Fruit fly (Drosophila melanogaster) whole organism, wandering third instar larva: ENCODE measurements around the gene Pkc98E.

ENCODE experiments used
- CG32264 ChIP-seq: fragments of 200-800 bp; sonication (Bioruptor generic); optimal IDR thresholded peaks from 2 replicates; lab custom pipeline; 2016; ENCODE audit warnings: missing biosample characterization, missing genetic modification characterization
- CG9705 ChIP-seq: fragments of 200-800 bp; sonication (Bioruptor generic); optimal IDR thresholded peaks from 2 replicates; lab custom pipeline; 2018; ENCODE audit warnings: missing biosample characterization, mild to moderate bottlenecking, missing genetic modification characterization
- CrebA ChIP-seq: fragments of 200-800 bp; sonication (Bioruptor generic); optimal IDR thresholded peaks from 2 replicates; lab custom pipeline; 2016; ENCODE audit warnings: missing biosample characterization, mild to moderate bottlenecking, missing genetic modification characterization, borderline replicate concordance
- Dif ChIP-seq: fragments of 200-275, 200-300 bp; sonication (Bioruptor generic); optimal IDR thresholded peaks from 2 replicates; lab custom pipeline; 2018; ENCODE audit warnings: missing biosample characterization, missing genetic modification characterization; ENCODE audit not compliant: partially characterized antibody
- GATAd ChIP-seq: sonication (Bioruptor generic); optimal IDR thresholded peaks from 2 replicates; lab custom pipeline; 2016; ENCODE audit warnings: missing biosample characterization, missing genetic modification characterization
- HLH106 ChIP-seq: fragments of 200-800 bp; optimal IDR thresholded peaks from 3 replicates; lab custom pipeline; 2019; ENCODE audit warnings: missing biosample characterization, mild to moderate bottlenecking, missing genetic modification characterization, moderate library complexity
- Hnf4 ChIP-seq: fragments of 200-800 bp; sonication (Bioruptor generic); optimal IDR thresholded peaks from 2 replicates; lab custom pipeline; 2016; ENCODE audit warnings: missing biosample characterization, mild to moderate bottlenecking, missing genetic modification characterization
- Hr78 ChIP-seq: fragments of >200 bp; optimal IDR thresholded peaks from 2 replicates; lab custom pipeline; 2017; ENCODE audit warnings: missing biosample characterization, missing genetic modification characterization
- Hr83 ChIP-seq: fragments of 200-300 bp; sonication (Bioruptor generic); optimal IDR thresholded peaks from 2 replicates; lab custom pipeline; 2016; ENCODE audit warnings: missing biosample characterization, mild to moderate bottlenecking, missing genetic modification characterization, moderate library complexity; ENCODE audit not compliant: poor library complexity, severe bottlenecking
- Jra ChIP-seq: sonication (Bioruptor generic); optimal IDR thresholded peaks from 2 replicates; lab custom pipeline; 2016; ENCODE audit warnings: missing biosample characterization, missing genetic modification characterization
- Mio ChIP-seq: sonication (Bioruptor generic); optimal IDR thresholded peaks from 2 replicates; lab custom pipeline; 2016; ENCODE audit warnings: missing biosample characterization, missing genetic modification characterization
- Myc ChIP-seq: fragments of >200 bp; optimal IDR thresholded peaks from 2 replicates; lab custom pipeline; 2017
- N ChIP-seq: fragments of >200 bp; optimal IDR thresholded peaks from 2 replicates; lab custom pipeline; 2018; ENCODE audit warnings: missing biosample characterization, missing external identifiers, missing genetic modification characterization
- OdsH ChIP-seq: fragments of 200-800 bp; sonication (Bioruptor generic); optimal IDR thresholded peaks from 2 replicates; lab custom pipeline; 2016; ENCODE audit warnings: missing biosample characterization, mild to moderate bottlenecking, missing genetic modification characterization
- Rel ChIP-seq, 2 experiments: fragments of 200-800 bp; sonication (Bioruptor generic) in 1 of 2; optimal IDR thresholded peaks; 2 replicates in 1 of 2; 3 replicates in 1 of 2; lab custom pipeline; 2016 to 2019; ENCODE audit warnings: mild to moderate bottlenecking in 2 of 2, missing biosample characterization in 2 of 2, missing genetic modification characterization in 2 of 2, moderate library complexity in 1 of 2
- Sp1 ChIP-seq: fragments of 200-800 bp; sonication (Bioruptor generic); optimal IDR thresholded peaks from 3 replicates; lab custom pipeline; 2019; ENCODE audit warnings: missing biosample characterization, mild to moderate bottlenecking, missing genetic modification characterization, moderate library complexity
- Vsx2 ChIP-seq: fragments of 200-300, 225-300 bp; sonication (Bioruptor generic); optimal IDR thresholded peaks from 2 replicates; lab custom pipeline; 2018; ENCODE audit warnings: missing biosample characterization, missing genetic modification characterization; ENCODE audit not compliant: partially characterized antibody
- br ChIP-seq: fragments of 200-800 bp; sonication (Bioruptor generic); optimal IDR thresholded peaks from 2 replicates; lab custom pipeline; 2016; ENCODE audit warnings: missing biosample characterization, missing genetic modification characterization
- brk ChIP-seq: fragments of 200-800 bp; sonication (Bioruptor generic); optimal IDR thresholded peaks from 2 replicates; lab custom pipeline; 2016; ENCODE audit warnings: missing biosample characterization, mild to moderate bottlenecking, missing genetic modification characterization
- dl ChIP-seq, 2 experiments: fragments of 175-275, 200-275 bp in 1 of 2; fragments of 200-275 bp in 1 of 2; sonication (Bioruptor generic); optimal IDR thresholded peaks; lab custom pipeline; 2018; ENCODE audit warnings: mild to moderate bottlenecking in 2 of 2, missing biosample characterization in 2 of 2, missing genetic modification characterization in 2 of 2, moderate library complexity in 2 of 2; ENCODE audit not compliant: partially characterized antibody in 2 of 2, insufficient read depth in 1 of 2
- ey ChIP-seq: fragments of 200-800 bp; sonication (Bioruptor generic); optimal IDR thresholded peaks from 2 replicates; lab custom pipeline; 2016; ENCODE audit warnings: missing biosample characterization, missing genetic modification characterization
- foxo ChIP-seq, 2 experiments: fragments of 200-800 bp; sonication (Bioruptor generic); optimal IDR thresholded peaks; 2 replicates in 1 of 2; 3 replicates in 1 of 2; lab custom pipeline; 2016 to 2017; ENCODE audit warnings: missing biosample characterization in 2 of 2, missing genetic modification characterization in 2 of 2
- fru ChIP-seq: fragments of 200-800 bp; sonication (Bioruptor generic); optimal IDR thresholded peaks from 3 replicates; lab custom pipeline; 2016; ENCODE audit warnings: missing biosample characterization, mild to moderate bottlenecking, missing genetic modification characterization
- h ChIP-seq: fragments of 200-800 bp; sonication (Bioruptor generic); optimal IDR thresholded peaks from 3 replicates; lab custom pipeline; 2016; ENCODE audit warnings: missing biosample characterization, mild to moderate bottlenecking, missing genetic modification characterization
- lola ChIP-seq: fragments of >200 bp; optimal IDR thresholded peaks from 2 replicates; lab custom pipeline; 2017; ENCODE audit warnings: missing biosample characterization, missing genetic modification characterization
- pan ChIP-seq: fragments of >200 bp; optimal IDR thresholded peaks from 2 replicates; lab custom pipeline; 2017
- psq ChIP-seq: fragments of 200-800 bp; sonication (Bioruptor generic); optimal IDR thresholded peaks from 3 replicates; lab custom pipeline; 2017; ENCODE audit warnings: missing biosample characterization, mild to moderate bottlenecking, missing genetic modification characterization, moderate library complexity
- rgr ChIP-seq: fragments of 200-800 bp; sonication (Bioruptor generic); optimal IDR thresholded peaks from 3 replicates; lab custom pipeline; 2016; ENCODE audit warnings: missing biosample characterization, mild to moderate bottlenecking, missing genetic modification characterization
- sv ChIP-seq: fragments of 200-800 bp; sonication (Bioruptor generic); optimal IDR thresholded peaks from 3 replicates; lab custom pipeline; 2016; ENCODE audit warnings: missing biosample characterization, missing genetic modification characterization
- tai ChIP-seq: sonication (Bioruptor generic); optimal IDR thresholded peaks from 2 replicates; lab custom pipeline; 2016; ENCODE audit warnings: missing biosample characterization, missing genetic modification characterization
- usp ChIP-seq: fragments of >200 bp; optimal IDR thresholded peaks from 2 replicates; lab custom pipeline; 2017; ENCODE audit warnings: missing biosample characterization, missing genetic modification characterization

Pkc98E gene

dm6 chr3R:29033909-29034629 lies 4.9 kb upstream of the Pkc98E start, which contains the start of the genes beta4GalNAcTB and Cpsf100 (continued):
- TF ChIP-seq rgr (GFP tag; lab: Kevin White, UChicago) (peak; percentile 80), N (GFP tag; lab: Kevin White, UChicago) (no peak), br (GFP tag; lab: Kevin White, UChicago) (peak; percentile 69), HLH106 (tag; lab: Kevin White, UChicago) (peak; percentile 83), GATAd (peak; percentile 47), Mio (GFP tag; lab: Kevin White, UChicago) (peak; percentile 23), lola (GFP tag; lab: Kevin White, UChicago) (no peak), OdsH (GFP tag; lab: Kevin White, UChicago) (peak; percentile 66)

- peak in 1 of 2 experiments; percentile 61 for TF ChIP-seq foxo (GFP tag; optimal IDR thresholded peaks at IDR 0.05; lab: Kevin White, UChicago)
- TF ChIP-seq dl (GFP tag; optimal IDR thresholded peaks at IDR 0.05; lab: Kevin White, UChicago; ENCODE audit: insufficient read depth in 1 of 2, partially characterized antibody in 2 of 2): no peak
- no peak for TF ChIP-seq usp (GFP tag; lab: Kevin White, UChicago)
- TF ChIP-seq rgr (GFP tag; lab: Kevin White, UChicago): peak; percentile 69
- TF ChIP-seq h: peak; percentile 64
- peak; percentile 14 for TF ChIP-seq sv (GFP tag; lab: Kevin White, UChicago)
- TF ChIP-seq Myc (lab: Kevin White, UChicago): peak; percentile 5
- TF ChIP-seq Hnf4 (GFP tag; lab: Kevin White, UChicago): peak; percentile 56
- TF ChIP-seq CG9705 (GFP tag; lab: Kevin White, UChicago): peak; percentile 3
- peak; percentile 52 for TF ChIP-seq Jra
- TF ChIP-seq Hr83: peak; percentile 43
- TF ChIP-seq fru: peak; percentile 53
- no peak for TF ChIP-seq Vsx2 (GFP tag; lab: Kevin White, UChicago)
- no peak for TF ChIP-seq Mio (GFP tag; lab: Kevin White, UChicago)
- TF ChIP-seq CG32264 (GFP tag; lab: Kevin White, UChicago): no peak
- TF ChIP-seq tai (GFP tag; lab: Kevin White, UChicago): no peak
- TF ChIP-seq Sp1 (GFP tag; lab: Kevin White, UChicago): peak; percentile 28
- no peak for TF ChIP-seq CrebA (GFP tag; lab: Kevin White, UChicago)
- no peak for TF ChIP-seq lola (GFP tag; lab: Kevin White, UChicago)
- TF ChIP-seq br (GFP tag; lab: Kevin White, UChicago): no peak
- no peak for TF ChIP-seq psq (GFP tag; lab: Kevin White, UChicago)
- TF ChIP-seq pan (lab: Kevin White, UChicago): no peak
- TF ChIP-seq N (GFP tag; lab: Kevin White, UChicago): no peak
- peak; percentile 49 for TF ChIP-seq ey (GFP tag; lab: Kevin White, UChicago)
- TF ChIP-seq Dif (GFP tag; lab: Kevin White, UChicago): no peak
- no peak for TF ChIP-seq Rel (GFP tag; optimal IDR thresholded peaks at IDR 0.05; lab: Kevin White, UChicago)
- no peak for TF ChIP-seq Rel (tag; optimal IDR thresholded peaks at IDR 0.05; lab: Kevin White, UChicago)
- TF ChIP-seq, all 38 proteins: peak for 12
Observed at dm6 chr3R:29039704-29040430, 911 bp downstream of the Pkc98E start.

dm6 chr3R:29040526-29041195 lies 1.7 kb downstream of the Pkc98E start:
- TF ChIP-seq psq (GFP tag; lab: Kevin White, UChicago) (peak; percentile 34), brk (GFP tag; lab: Kevin White, UChicago) (no peak), ey (GFP tag; lab: Kevin White, UChicago) (no peak), OdsH (GFP tag; lab: Kevin White, UChicago) (peak; percentile 13), sv (GFP tag; lab: Kevin White, UChicago) (peak; percentile 41), Dif (GFP tag; lab: Kevin White, UChicago) (no peak), foxo (GFP tag; optimal IDR thresholded peaks at IDR 0.05; lab: Kevin White, UChicago) (no peak), Hr78 (GFP tag; lab: Kevin White, UChicago) (no peak)
